Worm (Caenorhabditis elegans): ENCODE data around the gene B0238.12.

DNA sequence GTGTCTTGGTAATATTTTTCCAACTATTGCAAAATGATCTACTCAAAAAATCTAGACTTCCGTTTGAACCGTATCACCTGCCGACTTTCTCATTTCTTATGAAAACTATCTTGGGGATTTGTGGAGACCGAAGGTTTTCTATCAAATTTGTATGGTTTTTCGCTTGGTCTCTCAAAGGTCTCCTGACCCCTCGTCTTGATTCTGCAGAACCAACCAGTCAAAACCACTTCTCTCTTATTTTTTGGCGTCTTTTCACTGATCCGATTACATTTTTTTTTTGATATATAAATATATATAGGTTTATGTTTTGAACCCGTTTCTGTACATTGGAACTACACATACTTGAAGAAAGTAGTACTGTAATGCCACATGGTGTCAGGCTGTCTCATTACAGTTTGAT, 40.0 kb upstream of the B0238.12 start:
- TF ChIP-seq tra-1 (GFP tag; IDR thresholded peaks at IDR 0.05) (no peak), rbr-2 (tag; optimal IDR thresholded peaks at IDR 0.05) (no peak)
